Worm (Caenorhabditis elegans) whole organism, L1 larva: ENCODE measurements around the gene C26B9.3.

ENCODE experiments used
- C04F5.9 ChIP-seq: sonication (generic microtip); optimal IDR thresholded peaks from 2 replicates; lab custom pipeline; 2016; ENCODE audit warnings: missing genetic modification characterization, missing compliant biosample characterization
- F16B12.6 ChIP-seq: fragments of 150-350 bp; optimal IDR thresholded peaks from 2 replicates; lab custom pipeline; 2014; ENCODE audit warnings: missing biosample characterization, missing genetic modification characterization
- alr-1 ChIP-seq: fragments of 200-800 bp; sonication (Bioruptor generic); optimal IDR thresholded peaks from 2 replicates; lab custom pipeline; 2018; ENCODE audit warnings: borderline replicate concordance, mild to moderate bottlenecking, missing genetic modification characterization, missing compliant biosample characterization
- ama-1 ChIP-seq: fragments of 150-350 bp; optimal IDR thresholded peaks from 2 replicates; lab custom pipeline; 2014
- blmp-1 ChIP-seq: fragments of 150-350 bp; optimal IDR thresholded peaks from 2 replicates; lab custom pipeline; 2014; ENCODE audit warnings: missing biosample characterization, missing genetic modification characterization
- ceh-82 ChIP-seq, 3 experiments: fragments of 150-350 bp in 1 of 3; sonication (generic microtip) in 2 of 3; optimal IDR thresholded peaks; 2 replicates each; lab custom pipeline; 2014 to 2017; ENCODE audit warnings: missing biosample characterization in 3 of 3, missing genetic modification characterization in 3 of 3
- efl-1 ChIP-seq, 4 experiments: fragments of 150-350 bp; optimal IDR thresholded peaks in 3 of 4; peaks in 1 of 4; 1 replicate in 1 of 4; 2 replicates in 3 of 4; lab custom pipeline; 2014; ENCODE audit warnings: missing biosample characterization in 2 of 4, missing genetic modification characterization in 2 of 4, missing genetic modification reagents in 2 of 4
- elt-2 ChIP-seq: sonication (generic microtip); optimal IDR thresholded peaks from 2 replicates; lab custom pipeline; 2016; ENCODE audit warnings: missing genetic modification characterization, mild to moderate bottlenecking, inconsistent platforms, missing compliant biosample characterization, missing genetic modification reagents
- fkh-4 ChIP-seq: sonication (generic microtip); optimal IDR thresholded peaks from 2 replicates; lab custom pipeline; 2016; ENCODE audit warnings: missing compliant biosample characterization, missing genetic modification characterization, borderline replicate concordance
- fos-1 ChIP-seq: fragments of 150-350 bp; optimal IDR thresholded peaks from 2 replicates; lab custom pipeline; 2014; ENCODE audit warnings: missing biosample characterization, missing genetic modification characterization
- grh-1 ChIP-seq: fragments of 200-800 bp; sonication (Bioruptor generic); IDR thresholded peaks from 2 replicates; pipeline ENCODE4 v1.3.6; 2022; ENCODE audit warnings: missing genetic modification reagents, missing genetic modification characterization, missing compliant biosample characterization
- isw-1 ChIP-seq: fragments of 200-800 bp; sonication (Bioruptor generic); IDR thresholded peaks from 2 replicates; pipeline ENCODE4 v1.3.6; 2022; ENCODE audit warnings: missing genetic modification characterization, missing compliant biosample characterization
- lin-35 ChIP-seq, 2 experiments: fragments of 150-350 bp; optimal IDR thresholded peaks; 2 replicates each; lab custom pipeline; 2014; ENCODE audit warnings: missing biosample characterization in 2 of 2, missing genetic modification characterization in 2 of 2, missing genetic modification reagents in 2 of 2
- lir-3 ChIP-seq: sonication (generic microtip); optimal IDR thresholded peaks from 2 replicates; lab custom pipeline; 2016; ENCODE audit warnings: mild to moderate bottlenecking, missing genetic modification characterization, moderate library complexity, missing compliant biosample characterization; ENCODE audit not compliant: poor library complexity
- mep-1 ChIP-seq: fragments of 150-350 bp; optimal IDR thresholded peaks from 2 replicates; lab custom pipeline; 2014; ENCODE audit warnings: missing biosample characterization, missing genetic modification characterization
- nhr-237 ChIP-seq: fragments of 150-350 bp; optimal IDR thresholded peaks from 2 replicates; lab custom pipeline; 2014; ENCODE audit warnings: missing biosample characterization, missing genetic modification characterization
- nhr-71 ChIP-seq: sonication (generic microtip); optimal IDR thresholded peaks from 2 replicates; lab custom pipeline; 2016; ENCODE audit warnings: mild to moderate bottlenecking, missing genetic modification characterization, moderate library complexity, missing compliant biosample characterization
- nhr-85 ChIP-seq: sonication (generic microtip); peaks from one replicate; lab custom pipeline; 2016; ENCODE audit warnings: missing genetic modification characterization, inconsistent platforms, missing compliant biosample characterization
- pax-3 ChIP-seq: fragments of 200-800 bp; sonication (Bioruptor generic); optimal IDR thresholded peaks from 2 replicates; lab custom pipeline; 2018; ENCODE audit warnings: mild to moderate bottlenecking, missing genetic modification characterization, moderate library complexity, missing compliant biosample characterization
- pqm-1 ChIP-seq: sonication (generic microtip); optimal IDR thresholded peaks from 3 replicates; lab custom pipeline; 2017; ENCODE audit warnings: missing biosample characterization, missing genetic modification characterization
- skn-1 ChIP-seq: fragments of 150-350 bp; optimal IDR thresholded peaks from 2 replicates; lab custom pipeline; 2014; ENCODE audit warnings: missing biosample characterization, missing genetic modification characterization
- snpc-4 ChIP-seq: fragments of 150-350 bp; optimal IDR thresholded peaks from 2 replicates; lab custom pipeline; 2014; ENCODE audit warnings: missing biosample characterization, missing genetic modification characterization
- sptf-1 ChIP-seq: fragments of 150-350 bp; optimal IDR thresholded peaks from 2 replicates; lab custom pipeline; 2014; ENCODE audit warnings: missing biosample characterization, missing genetic modification characterization
- sup-37 ChIP-seq: fragments of 200-800 bp; sonication (Bioruptor generic); optimal IDR thresholded peaks from 2 replicates; lab custom pipeline; 2018; ENCODE audit warnings: mild to moderate bottlenecking, missing genetic modification characterization, missing compliant biosample characterization
- swsn-7 ChIP-seq: sonication (generic microtip); optimal IDR thresholded peaks from 2 replicates; lab custom pipeline; 2016; ENCODE audit warnings: missing genetic modification characterization, missing compliant biosample characterization
- unc-30 ChIP-seq: sonication (generic microtip); optimal IDR thresholded peaks from 2 replicates; lab custom pipeline; 2017; ENCODE audit warnings: missing biosample characterization, missing genetic modification characterization
- unc-62 ChIP-seq: fragments of 150-350 bp; optimal IDR thresholded peaks from 2 replicates; lab custom pipeline; 2014; ENCODE audit warnings: missing biosample characterization, missing genetic modification reagents, missing genetic modification characterization
- xbp-1 ChIP-seq: sonication (generic microtip); optimal IDR thresholded peaks from 2 replicates; lab custom pipeline; 2016; ENCODE audit warnings: missing genetic modification characterization, missing compliant biosample characterization
- zag-1 ChIP-seq: fragments of 150-350 bp; optimal IDR thresholded peaks from 2 replicates; lab custom pipeline; 2014; ENCODE audit warnings: missing biosample characterization, missing genetic modification characterization
- zip-4 ChIP-seq: fragments of 200-800 bp; sonication (Bioruptor generic); optimal IDR thresholded peaks from 2 replicates; lab custom pipeline; 2018; ENCODE audit warnings: mild to moderate bottlenecking, missing genetic modification characterization, moderate library complexity, missing compliant biosample characterization
- ztf-4 ChIP-seq: fragments of 150-350 bp; optimal IDR thresholded peaks from 2 replicates; lab custom pipeline; 2014; ENCODE audit warnings: missing biosample characterization, missing genetic modification characterization

The C26B9.3 gene

ce11 chrX:5336498-5336897 lies 1.6 kb upstream of the C26B9.3 start (continued):
- peak; percentile 63 for TF ChIP-seq blmp-1 (tag; lab: Kevin White, UChicago)
- TF ChIP-seq ztf-4 (tag; lab: Kevin White, UChicago), result no peak
- peak; percentile 8 for TF ChIP-seq snpc-4 (tag; lab: Kevin White, UChicago)
- no peak for TF ChIP-seq pax-3
- no peak for TF ChIP-seq C04F5.9 (tag; lab: Kevin White, UChicago)
- TF ChIP-seq ceh-82 (tag; optimal IDR thresholded peaks at IDR 0.05; lab: Kevin White, UChicago), result peak; percentile 31 to 62 (median 43)
- TF ChIP-seq mep-1 (tag; lab: Kevin White, UChicago), result peak; percentile 72

DNA sequence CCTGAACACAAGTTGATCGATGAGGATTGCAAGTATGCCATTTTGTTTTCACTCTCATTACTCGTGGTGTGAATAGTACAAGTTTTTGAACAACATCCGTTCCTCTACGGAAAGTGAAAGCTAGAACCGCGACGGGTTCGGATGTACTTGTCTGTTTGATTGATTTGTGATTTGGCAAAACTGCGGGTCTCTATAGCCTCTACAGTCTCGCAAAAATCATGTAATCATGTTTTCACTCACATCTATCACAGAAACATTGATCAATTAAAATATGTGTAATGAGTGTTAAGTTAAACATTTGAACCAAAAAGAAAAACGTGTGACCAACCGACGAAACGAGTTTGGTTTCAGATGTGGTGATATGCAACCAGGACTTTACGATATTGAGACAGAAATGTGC lies 1.3 kb downstream of the C26B9.3 start:
- TF ChIP-seq blmp-1 (tag; lab: Kevin White, UChicago) (peak; percentile 92), nhr-85 (tag; lab: Kevin White, UChicago) (peak; percentile 68), alr-1 (tag; lab: Kevin White, UChicago) (no peak), zip-4 (GFP tag; lab: Kevin White, UChicago) (no peak), zag-1 (no peak), sup-37 (GFP tag; lab: Kevin White, UChicago) (no peak)

ce11 chrX:5339889-5340288 lies 1.8 kb downstream of the C26B9.3 start, which contains the start of gene C26B9.2:
TSS of gene C26B9.2 (plus strand) at chrX:5340189.
- TF ChIP-seq blmp-1 (tag; lab: Kevin White, UChicago) (peak; percentile 43), isw-1 (GFP tag; lab: Robert Waterston, UW) (no peak)

- TF ChIP-seq unc-62 (GFP tag; lab: Kevin White, UChicago) (no peak), fos-1 (tag; lab: Kevin White, UChicago) (no peak), fkh-4 (tag; lab: Kevin White, UChicago) (no peak), lir-3 (tag; lab: Kevin White, UChicago) (no peak), nhr-71 (tag; lab: Kevin White, UChicago) (no peak), pax-3 (no peak)
These were observed 3.9 kb downstream of the C26B9.3 start, which contains the start of gene C26B9.7 for ce11 chrX:5342007-5342406. TSS of gene C26B9.7 (plus strand) at chrX:5342307.

ce11 chrX:5344287-5344686 lies 6.2 kb downstream of the C26B9.3 start, which contains the start of gene C26B9.1:
TSS of gene C26B9.1 (plus strand) at chrX:5344587.
- TF ChIP-seq ama-1 (lab: Kevin White, UChicago) (no peak), F16B12.6 (tag; lab: Kevin White, UChicago) (peak; percentile 76)

DNA sequence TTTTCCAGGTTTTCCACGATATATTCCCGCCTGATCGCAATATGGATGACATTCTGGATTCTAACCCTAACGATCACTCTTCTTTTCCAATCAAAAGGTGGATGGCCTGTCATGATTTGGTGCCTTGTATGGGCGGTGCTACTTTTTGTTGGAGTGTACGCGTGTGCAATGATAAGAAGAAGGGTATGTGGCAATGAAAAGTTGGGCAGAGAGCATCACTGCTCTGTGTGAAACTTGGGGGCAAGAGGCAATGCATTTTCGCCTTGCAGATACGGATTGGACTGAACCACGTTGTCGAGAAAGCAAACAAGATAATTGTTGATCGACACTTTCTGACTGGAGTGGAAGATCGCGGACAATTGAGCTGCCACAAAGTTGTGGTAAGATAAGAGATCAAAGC lies 8.2 kb downstream of the C26B9.3 start:
- TF ChIP-seq efl-1 (optimal IDR thresholded peaks at IDR 0.05; lab: Kevin White, UChicago) (no peak), efl-1 (GFP tag; optimal IDR thresholded peaks at IDR 0.05 in 1 of 2; lab: Kevin White, UChicago) (peak in 1 of 2 experiments; percentile 62), unc-30 (tag; lab: Kevin White, UChicago) (no peak), lin-35 (GFP tag; optimal IDR thresholded peaks at IDR 0.05; lab: Kevin White, UChicago) (peak in 1 of 2 experiments; percentile 3), nhr-85 (tag; lab: Kevin White, UChicago) (no peak), swsn-7 (tag; lab: Kevin White, UChicago) (no peak), unc-62 (GFP tag; lab: Kevin White, UChicago) (no peak), pqm-1 (tag; lab: Kevin White, UChicago) (no peak), sptf-1 (tag; lab: Kevin White, UChicago) (no peak), skn-1 (no peak), elt-2 (peak; percentile 0), xbp-1 (tag; lab: Kevin White, UChicago) (no peak), grh-1 (no peak), nhr-237 (tag; lab: Kevin White, UChicago) (no peak), fos-1 (tag; lab: Kevin White, UChicago) (no peak)
